Fruit fly (Drosophila melanogaster): ENCODE results near the gene sn.

dm6 chrX:7923063-7923462 lies 40.8 kb upstream of the sn start:
- no peak for TF ChIP-seq Ets98B (GFP tag; IDR thresholded peaks at IDR 0.05)
- TF ChIP-seq CG13204 (GFP tag; optimal IDR thresholded peaks at IDR 0.05), result no peak
- peak; percentile 35; the same call in 1 of the 2 replicates for TF ChIP-seq CG32121 (GFP tag; IDR thresholded peaks at IDR 0.05)
- no peak for TF ChIP-seq fd96Ca (GFP tag; IDR thresholded peaks at IDR 0.05)
- TF ChIP-seq EcR (GFP tag; optimal IDR thresholded peaks at IDR 0.05), result no peak

All from whole organism, pupa.